Worm (Caenorhabditis elegans): ENCODE results near the gene F07E5.8.
"Not testable (repeated sequence)": the region's sequence is repeated elsewhere in the genome, so short reads cannot be mapped to it uniquely, and the experiment has no call there.

ce11 chrII:2067451-2068021, 7.9 kb downstream of the F07E5.8 start, which contains the start of gene F07E5.12:
- TF ChIP-seq ztf-11 (tag; optimal IDR thresholded peaks at IDR 0.05); lin-13 (GFP tag; optimal IDR thresholded peaks at IDR 0.05); nhr-10 (tag; optimal IDR thresholded peaks at IDR 0.05); nhr-6 (tag; optimal IDR thresholded peaks at IDR 0.05); dpl-1 (GFP tag; optimal IDR thresholded peaks at IDR 0.05); hlh-30 (tag; optimal IDR thresholded peaks at IDR 0.05; ENCODE audit: insufficient read depth); lin-15B (tag; optimal IDR thresholded peaks at IDR 0.05); lsy-2 (tag; optimal IDR thresholded peaks at IDR 0.05); unc-62 (GFP tag; optimal IDR thresholded peaks at IDR 0.05 in 1 of 2); unc-62 (tag; optimal IDR thresholded peaks at IDR 0.05): not testable (repeated sequence)
